Worm (Caenorhabditis elegans): ENCODE measurements around the gene F32E10.8.

- TF ChIP-seq unc-39 (tag; optimal IDR thresholded peaks at IDR 0.05) (no peak), nhr-21 (tag; optimal IDR thresholded peaks at IDR 0.05) (no peak), dmd-4 (tag; optimal IDR thresholded peaks at IDR 0.05) (no peak), unc-62 (GFP tag; optimal IDR thresholded peaks at IDR 0.05) (no peak)
Measured at ce11 chrIV:7585273-7585882, 18.0 kb downstream of the F32E10.8 start.

Data from whole organism, L2 larva.